Fruit fly (Drosophila melanogaster) whole organism, embryonic: ENCODE measurements around the gene Msh6.

Experiments
- Adf1 ChIP-seq: fragments of 200-800 bp; sonication (Bioruptor generic); IDR thresholded peaks from 2 replicates; pipeline ENCODE4 v1.3.6; 2022; ENCODE audit warnings: missing biosample characterization, missing genetic modification characterization
- Asciz ChIP-seq: fragments of 200-800 bp; sonication (Bioruptor generic); optimal IDR thresholded peaks from 2 replicates; lab custom pipeline; 2017; ENCODE audit warnings: missing biosample characterization, mild to moderate bottlenecking, missing genetic modification characterization, missing genetic modification reagents
- B-H1 ChIP-seq: fragments of 200-800 bp; sonication (Bioruptor generic); IDR thresholded peaks from 3 replicates; pipeline ENCODE4 v1.3.6; 2022; ENCODE audit warnings: missing biosample characterization, missing genetic modification characterization
- C15 ChIP-seq: fragments of 200-800 bp; sonication (Bioruptor generic); IDR thresholded peaks from 3 replicates; pipeline ENCODE4 v1.3.6; 2022; ENCODE audit warnings: missing biosample characterization, missing genetic modification characterization
- CG10209 ChIP-seq: fragments of 200-800 bp; sonication (Bioruptor generic); optimal IDR thresholded peaks from 3 replicates; lab custom pipeline; 2017; ENCODE audit warnings: missing biosample characterization, mild to moderate bottlenecking, missing genetic modification characterization, missing genetic modification reagents
- CG10274 ChIP-seq: fragments of 200-800 bp; sonication (Bioruptor generic); optimal IDR thresholded peaks from 3 replicates; lab custom pipeline; 2017; ENCODE audit warnings: missing biosample characterization, mild to moderate bottlenecking, missing genetic modification characterization
- CG10366 ChIP-seq: fragments of 200-800 bp; sonication (Bioruptor generic); IDR thresholded peaks from 2 replicates; pipeline ENCODE4 v1.3.6; 2022; ENCODE audit warnings: missing biosample characterization, missing genetic modification characterization
- CG11560 ChIP-seq: fragments of 200-800 bp; sonication (Bioruptor generic); IDR thresholded peaks from 3 replicates; pipeline ENCODE4 v1.3.6; 2022; ENCODE audit warnings: missing biosample characterization, missing genetic modification characterization
- CG12155 ChIP-seq: fragments of 200-800 bp; sonication (Bioruptor generic); optimal IDR thresholded peaks from 3 replicates; lab custom pipeline; 2016; ENCODE audit warnings: missing biosample characterization, missing genetic modification characterization
- CG12219 ChIP-seq: fragments of 200-800 bp; sonication (Bioruptor generic); optimal IDR thresholded peaks from 3 replicates; lab custom pipeline; 2018; ENCODE audit warnings: missing biosample characterization, mild to moderate bottlenecking, missing genetic modification characterization
- CG13624 ChIP-seq: fragments of 200-800 bp; sonication (Bioruptor generic); optimal IDR thresholded peaks from 2 replicates; lab custom pipeline; 2016; ENCODE audit warnings: missing biosample characterization, missing genetic modification characterization
- CG14965 ChIP-seq: fragments of 200-800 bp; sonication (Bioruptor generic); optimal IDR thresholded peaks from 2 replicates; lab custom pipeline; 2016; ENCODE audit warnings: missing biosample characterization, missing genetic modification characterization, borderline replicate concordance
- CG17912 ChIP-seq: fragments of 200-800 bp; sonication (Bioruptor generic); optimal IDR thresholded peaks from 2 replicates; lab custom pipeline; 2018; ENCODE audit warnings: missing biosample characterization, mild to moderate bottlenecking, missing genetic modification characterization
- CG2202 ChIP-seq: fragments of 200-800 bp; sonication (Bioruptor generic); optimal IDR thresholded peaks from 2 replicates; lab custom pipeline; 2018; ENCODE audit warnings: missing biosample characterization, mild to moderate bottlenecking, missing genetic modification characterization
- CG30403 ChIP-seq: fragments of 200-800 bp; sonication (Bioruptor generic); optimal IDR thresholded peaks from 3 replicates; lab custom pipeline; 2016; ENCODE audit warnings: missing biosample characterization, missing genetic modification characterization
- CG31224 ChIP-seq: fragments of 200-800 bp; sonication (Bioruptor generic); IDR thresholded peaks from 2 replicates; pipeline ENCODE4 v1.3.6; 2022; ENCODE audit warnings: missing biosample characterization, missing genetic modification characterization
- CG3838 ChIP-seq: fragments of 200-800 bp; sonication (Bioruptor generic); optimal IDR thresholded peaks from 3 replicates; lab custom pipeline; 2016; ENCODE audit warnings: missing biosample characterization, missing genetic modification characterization
- CG3847 ChIP-seq: fragments of 200-800 bp; sonication (Bioruptor generic); IDR thresholded peaks from 2 replicates; pipeline ENCODE4 v1.3.6; 2022; ENCODE audit warnings: missing biosample characterization, missing genetic modification characterization
- CG43689 ChIP-seq: fragments of 200-800 bp; sonication (Bioruptor generic); IDR thresholded peaks from 2 replicates; pipeline ENCODE4 v1.3.6; 2022; ENCODE audit warnings: missing biosample characterization, missing genetic modification characterization
- Ets97D ChIP-seq: fragments of 200-800 bp; sonication (Bioruptor generic); optimal IDR thresholded peaks from 3 replicates; lab custom pipeline; 2016; ENCODE audit warnings: missing biosample characterization, missing genetic modification characterization
- Fer3 ChIP-seq: fragments of 200-800 bp; sonication (Bioruptor generic); optimal IDR thresholded peaks from 2 replicates; lab custom pipeline; 2018; ENCODE audit warnings: missing biosample characterization, mild to moderate bottlenecking, missing genetic modification characterization, moderate library complexity
- HLH3B ChIP-seq: fragments of 200-800 bp; sonication (Bioruptor generic); IDR thresholded peaks from 2 replicates; pipeline ENCODE4 v1.3.6; 2022; ENCODE audit warnings: missing biosample characterization, missing genetic modification characterization
- HLH4C ChIP-seq: fragments of 200-800 bp; sonication (Bioruptor generic); IDR thresholded peaks from 3 replicates; pipeline ENCODE4 v1.3.6; 2022; ENCODE audit warnings: missing biosample characterization, missing genetic modification characterization; ENCODE audit not compliant: partially characterized antibody
- Hand ChIP-seq: fragments of 200-800 bp; sonication (Bioruptor generic); optimal IDR thresholded peaks from 2 replicates; lab custom pipeline; 2017; ENCODE audit warnings: mild to moderate bottlenecking, missing biosample characterization, missing genetic modification reagents, missing genetic modification characterization
- Hmr ChIP-seq: fragments of 200-800 bp; sonication (Bioruptor generic); optimal IDR thresholded peaks from 3 replicates; lab custom pipeline; 2017; ENCODE audit warnings: mild to moderate bottlenecking, missing biosample characterization, missing genetic modification reagents, missing genetic modification characterization
- Med ChIP-seq: fragments of 200-800 bp; sonication (Bioruptor generic); peaks from one replicate; lab custom pipeline; 2016; ENCODE audit warnings: missing biosample characterization, missing genetic modification characterization, mild to moderate bottlenecking, inconsistent platforms, moderate library complexity
- Nf-YA ChIP-seq: fragments of 200-800 bp; sonication (Bioruptor generic); IDR thresholded peaks from 2 replicates; pipeline ENCODE4 v1.3.6; 2022; ENCODE audit warnings: missing biosample characterization, missing genetic modification characterization
- NfI ChIP-seq: fragments of 200-800 bp; sonication (Bioruptor generic); optimal IDR thresholded peaks from 3 replicates; lab custom pipeline; 2018; ENCODE audit warnings: missing biosample characterization, mild to moderate bottlenecking, missing genetic modification characterization, moderate library complexity
- PHDP ChIP-seq: fragments of 200-800 bp; sonication (Bioruptor generic); optimal IDR thresholded peaks from 3 replicates; lab custom pipeline; 2018; ENCODE audit warnings: missing biosample characterization, mild to moderate bottlenecking, missing genetic modification characterization, moderate library complexity
- Side ChIP-seq: fragments of 200-800 bp; sonication (Bioruptor generic); optimal IDR thresholded peaks from 2 replicates; lab custom pipeline; 2016; ENCODE audit warnings: missing biosample characterization, missing genetic modification characterization
- Sry-β ChIP-seq: fragments of 200-800 bp; sonication (Bioruptor generic); optimal IDR thresholded peaks from 2 replicates; lab custom pipeline; 2018; ENCODE audit warnings: missing biosample characterization, mild to moderate bottlenecking, missing genetic modification characterization, moderate library complexity
- Sry-δ ChIP-seq: fragments of 200-800 bp; sonication (Bioruptor generic); optimal IDR thresholded peaks from 2 replicates; lab custom pipeline; 2016; ENCODE audit warnings: missing biosample characterization, missing genetic modification characterization
- Taf1 ChIP-seq: fragments of 200-800 bp; sonication (Bioruptor generic); IDR thresholded peaks from 2 replicates; pipeline ENCODE4 v1.3.6; 2022; ENCODE audit warnings: missing biosample characterization, missing genetic modification characterization
- ara ChIP-seq: fragments of 200-800 bp; sonication (Bioruptor generic); IDR thresholded peaks from 2 replicates; pipeline ENCODE4 v1.3.6; 2022; ENCODE audit warnings: missing biosample characterization, missing genetic modification characterization
- cad ChIP-seq: fragments of >200 bp; optimal IDR thresholded peaks from 2 replicates; lab custom pipeline; 2017; ENCODE audit warnings: missing biosample characterization, missing genetic modification characterization
- cas ChIP-seq: fragments of 200-800 bp; sonication (Bioruptor generic); IDR thresholded peaks from 2 replicates; pipeline ENCODE4 v1.3.6; 2022; ENCODE audit warnings: missing biosample characterization, missing genetic modification characterization
- chn ChIP-seq: fragments of 200-800 bp; sonication (Bioruptor generic); optimal IDR thresholded peaks from 2 replicates; lab custom pipeline; 2016; ENCODE audit warnings: missing biosample characterization, missing genetic modification characterization
- crp ChIP-seq, 2 experiments: fragments of 200-800 bp; sonication (Bioruptor generic); optimal IDR thresholded peaks; 2 replicates in 1 of 2; 3 replicates in 1 of 2; lab custom pipeline; 2017; ENCODE audit warnings: missing biosample characterization in 2 of 2, missing genetic modification characterization in 2 of 2, mild to moderate bottlenecking in 1 of 2, moderate library complexity in 1 of 2
- danr ChIP-seq: fragments of 200-800 bp; sonication (Bioruptor generic); IDR thresholded peaks from 2 replicates; pipeline ENCODE4 v1.3.6; 2022; ENCODE audit warnings: missing biosample characterization, missing genetic modification characterization
- gt ChIP-seq: fragments of 200-800 bp; sonication (Bioruptor generic); IDR thresholded peaks from 2 replicates; pipeline ENCODE4 v1.3.6; 2022; ENCODE audit warnings: missing biosample characterization, missing genetic modification characterization
- luna ChIP-seq: fragments of 200-800 bp; sonication (Bioruptor generic); optimal IDR thresholded peaks from 2 replicates; lab custom pipeline; 2016; ENCODE audit warnings: missing biosample characterization, missing genetic modification characterization
- mirr ChIP-seq: fragments of 200-800 bp; sonication (Bioruptor generic); optimal IDR thresholded peaks from 3 replicates; lab custom pipeline; 2018; ENCODE audit warnings: missing biosample characterization, mild to moderate bottlenecking, missing genetic modification characterization
- pros ChIP-seq: fragments of 200-800 bp; sonication (Bioruptor generic); optimal IDR thresholded peaks from 3 replicates; lab custom pipeline; 2019; ENCODE audit warnings: missing biosample characterization, mild to moderate bottlenecking, missing genetic modification characterization, moderate library complexity
- rib ChIP-seq: fragments of 200-800 bp; sonication (Bioruptor generic); IDR thresholded peaks from 2 replicates; pipeline ENCODE4 v1.3.6; 2022; ENCODE audit warnings: missing biosample characterization, missing genetic modification characterization
- row ChIP-seq: fragments of 200-800 bp; sonication (Bioruptor generic); IDR thresholded peaks from 3 replicates; pipeline ENCODE4 v1.3.6; 2022; ENCODE audit warnings: missing biosample characterization, missing genetic modification characterization
- so ChIP-seq: fragments of 200-800 bp; sonication (Bioruptor generic); IDR thresholded peaks from 3 replicates; pipeline ENCODE4 v1.3.6; 2022; ENCODE audit warnings: missing biosample characterization, missing genetic modification characterization
- tx ChIP-seq: fragments of 200-800 bp; sonication (Bioruptor generic); optimal IDR thresholded peaks from 2 replicates; lab custom pipeline; 2016; ENCODE audit warnings: missing biosample characterization, missing genetic modification characterization
- wek ChIP-seq: fragments of 200-800 bp; sonication (Bioruptor generic); optimal IDR thresholded peaks from 3 replicates; lab custom pipeline; 2018; ENCODE audit warnings: missing biosample characterization, mild to moderate bottlenecking, missing genetic modification characterization, moderate library complexity

The Msh6 gene

dm6 chr3L:15136659-15137572, 21.4 kb downstream of the Msh6 start, which contains the start of gene CG12316 (continued):
- TF ChIP-seq HLH4C (GFP tag; lab: Robert Waterston, UW) (peak; percentile 83), Ets97D (GFP tag; lab: Kevin White, UChicago) (peak; percentile 70), rib (peak; percentile 58), Hand (GFP tag; lab: Kevin White, UChicago) (peak; percentile 91), B-H1 (GFP tag; lab: Robert Waterston, UW) (peak; percentile 50; the same call in 2 of the 3 replicates), CG13624 (GFP tag; lab: Kevin White, UChicago) (peak; percentile 93), luna (peak; percentile 77), Sry-δ (GFP tag; lab: Kevin White, UChicago) (peak; percentile 70), CG10209 (GFP tag; lab: Kevin White, UChicago) (peak; percentile 90), CG31224 (peak; percentile 75), PHDP (tag; lab: Kevin White, UChicago) (peak; percentile 94), CG17912 (GFP tag; lab: Kevin White, UChicago) (peak; percentile 88), Nf-YA (peak; percentile 72), mirr (peak; percentile 80), CG10366 (GFP tag; lab: Robert Waterston, UW) (peak; percentile 72), CG11560 (tag; lab: Robert Waterston, UW) (peak; percentile 65; the same call in 2 of the 3 replicates), NfI (GFP tag; lab: Kevin White, UChicago) (peak; percentile 90), cas (GFP tag; lab: Robert Waterston, UW) (0 out of 2 replicates have a peak, but pooled peaks have one; percentile 19), CG2202 (tag; lab: Kevin White, UChicago) (peak; percentile 92), CG14965 (GFP tag; lab: Kevin White, UChicago) (peak; percentile 56), HLH3B (peak; percentile 74), CG10274 (peak; percentile 79), CG3838 (GFP tag; lab: Kevin White, UChicago) (peak; percentile 61), so (GFP tag; lab: Robert Waterston, UW) (peak; percentile 85), Hmr (GFP tag; lab: Kevin White, UChicago) (peak; percentile 94), gt (GFP tag; lab: Robert Waterston, UW) (no peak), Side (peak; percentile 93), Asciz (GFP tag; lab: Kevin White, UChicago) (peak; percentile 80), ara (GFP tag; lab: Robert Waterston, UW) (peak; percentile 88), cad (GFP tag; lab: Kevin White, UChicago) (no peak), danr (GFP tag; lab: Robert Waterston, UW) (peak; percentile 66; the same call in 1 of the 2 replicates), chn (GFP tag; lab: Kevin White, UChicago) (peak; percentile 91), tx (peak; percentile 84), Fer3 (tag; lab: Kevin White, UChicago) (peak; percentile 89), wek (GFP tag; lab: Kevin White, UChicago) (peak; percentile 86), Adf1 (GFP tag; lab: Robert Waterston, UW) (peak; percentile 57), pros (GFP tag; lab: Kevin White, UChicago) (peak; percentile 70), CG12155 (GFP tag; lab: Kevin White, UChicago) (peak; percentile 82), Med (GFP tag; lab: Kevin White, UChicago) (peak; percentile 99), C15 (GFP tag; lab: Robert Waterston, UW) (no peak), row (peak; percentile 96), CG3847 (GFP tag; lab: Robert Waterston, UW) (peak; percentile 85), CG43689 (GFP tag; lab: Robert Waterston, UW) (peak; percentile 34), crp (GFP tag; optimal IDR thresholded peaks at IDR 0.05; lab: Kevin White, UChicago) (peak in 1 of 2 experiments; percentile 48), CG30403 (GFP tag; lab: Kevin White, UChicago) (peak; percentile 92), Taf1 (GFP tag; lab: Robert Waterston, UW) (0 out of 2 replicates have a peak, but pooled peaks have one; percentile 22), Sry-β (GFP tag; lab: Kevin White, UChicago) (peak; percentile 22), CG12219 (peak; percentile 95)
